Worm (Caenorhabditis elegans): Measurements from ENCODE around the gene ZK899.5.
"Not testable (repeated sequence)": the region's sequence is repeated elsewhere in the genome, so short reads cannot be mapped to it uniquely, and the experiment has no call there.

Gene ZK899.5

DNA sequence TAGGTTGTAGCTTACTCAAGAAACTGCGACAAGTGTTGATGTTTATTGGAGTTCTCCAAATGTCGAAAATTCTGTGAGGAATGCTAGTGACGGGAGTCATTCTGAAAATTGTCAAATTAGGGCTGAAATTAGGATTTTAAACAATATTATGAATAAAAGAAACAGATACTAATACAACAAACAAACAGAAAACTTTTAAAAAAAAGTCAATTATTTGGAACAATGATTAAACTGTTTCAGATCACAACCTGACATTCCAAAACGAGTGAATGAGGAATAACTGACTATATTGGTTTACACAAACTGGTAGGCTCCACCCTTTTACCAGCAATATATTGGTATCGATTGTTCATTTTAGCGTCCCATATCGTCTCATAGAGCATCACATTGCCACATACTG, at the start of gene ZK899.5:
Gene ZK899.5 (minus strand): TSS at position 101 of the 400 bp plus-strand sequence.
- TF ChIP-seq mep-1, ceh-90, rnt-1 (tag; optimal IDR thresholded peaks at IDR 0.05): not testable (repeated sequence)

DNA sequence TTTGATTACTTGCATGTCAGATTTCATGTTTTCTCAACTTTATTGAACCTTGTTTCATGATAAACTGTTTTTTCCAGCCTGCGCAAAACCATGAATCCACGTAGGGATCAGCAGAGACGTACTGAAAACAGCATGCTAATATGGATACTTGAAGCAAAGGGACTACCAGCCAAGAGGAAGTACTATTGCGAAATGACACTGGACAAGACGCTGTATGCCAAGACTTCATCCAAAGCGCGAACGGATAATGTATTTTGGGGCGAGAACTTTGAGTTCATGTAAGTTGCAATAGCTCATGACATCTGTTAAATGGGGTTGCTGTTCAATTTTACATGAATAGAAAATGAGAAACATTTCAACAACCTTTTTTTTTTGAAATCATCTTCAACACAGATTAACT, 49.7 kb upstream of the ZK899.5 start:
- TF ChIP-seq ets-5 (GFP tag; IDR thresholded peaks at IDR 0.05) (no peak), elt-3 (tag; optimal IDR thresholded peaks at IDR 0.05) (peak in 1 of 6 experiments; percentile 2)

DNA sequence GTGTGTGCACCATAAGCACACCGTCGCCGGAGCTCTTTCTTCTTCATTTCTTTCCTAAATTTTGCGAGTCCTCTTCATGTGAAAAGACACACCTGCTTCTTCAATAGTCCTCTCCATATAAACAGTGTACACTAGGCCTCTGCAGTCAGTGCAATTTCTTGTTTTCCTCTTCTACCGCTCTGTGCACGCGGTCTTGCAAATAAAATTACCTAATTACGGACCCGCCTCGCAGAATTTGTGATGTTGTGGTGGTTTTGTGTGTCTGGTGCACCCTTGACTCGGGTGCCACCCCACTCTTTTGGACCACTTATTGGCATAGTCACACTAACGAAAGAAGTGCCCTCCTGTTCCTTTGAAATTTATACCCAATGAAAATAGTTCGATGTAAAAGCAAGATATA, 49.2 kb upstream of the ZK899.5 start:
- TF ChIP-seq nhr-237 (tag; optimal IDR thresholded peaks at IDR 0.05) (no peak), lin-14 (GFP tag; optimal IDR thresholded peaks at IDR 0.05) (peak; percentile 19)

DNA sequence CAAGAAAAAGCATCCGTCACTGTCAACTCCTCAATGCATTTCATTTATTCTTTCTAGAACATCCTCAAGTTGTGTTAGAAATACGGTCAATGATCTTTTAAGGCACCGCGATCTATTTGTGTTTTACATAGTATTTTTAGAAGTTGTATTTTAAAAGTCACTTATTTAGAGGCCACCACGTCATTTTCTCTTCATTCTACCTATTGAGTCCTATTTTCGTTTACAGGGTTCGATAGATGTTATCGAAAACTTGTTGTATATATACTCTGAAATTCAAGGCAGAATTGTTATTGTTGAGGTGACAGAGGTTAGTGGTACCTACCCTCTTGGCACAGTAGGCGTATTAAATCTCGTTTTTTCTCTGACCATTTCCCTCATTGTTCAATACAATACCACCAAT, 48.8 kb upstream of the ZK899.5 start:
- TF ChIP-seq sox-4 (tag; optimal IDR thresholded peaks at IDR 0.05) (no peak), efl-1 (optimal IDR thresholded peaks at IDR 0.05) (no peak), efl-1 (GFP tag; optimal IDR thresholded peaks at IDR 0.05 in 1 of 2) (peak in 1 of 2 experiments; percentile 53)

DNA sequence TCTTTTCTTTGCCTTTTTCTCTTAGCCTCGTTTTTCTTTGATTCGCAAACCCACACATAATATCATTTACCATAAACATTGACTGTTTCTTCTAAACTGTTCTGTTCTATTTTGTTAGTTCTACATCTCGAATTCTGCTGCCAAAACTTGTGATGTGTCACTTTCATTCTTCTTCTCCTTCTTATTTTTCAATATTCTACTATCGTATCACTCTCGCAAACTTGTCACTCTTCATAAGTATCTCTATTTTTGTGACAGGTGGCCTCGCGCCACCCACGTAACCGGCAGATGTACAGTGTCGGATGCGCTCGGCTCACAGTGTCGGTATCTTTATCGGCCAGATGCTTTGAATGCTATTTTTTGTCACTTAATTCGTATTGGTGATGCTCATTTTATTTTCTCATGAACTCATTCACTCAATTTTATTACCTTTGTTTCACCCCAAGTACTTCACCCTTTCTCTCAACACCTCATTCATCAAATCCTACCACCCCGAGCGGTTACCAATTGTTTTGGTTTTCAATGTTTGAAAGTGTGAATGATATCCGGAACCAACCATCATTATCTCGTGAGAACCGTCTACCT, 47.8 kb upstream of the ZK899.5 start:
- no peak for TF ChIP-seq ceh-90 (tag; optimal IDR thresholded peaks at IDR 0.05)
- peak; percentile 3 for TF ChIP-seq unc-130 (tag; optimal IDR thresholded peaks at IDR 0.05)
- no peak for TF ChIP-seq zip-4 (GFP tag; optimal IDR thresholded peaks at IDR 0.05)
- TF ChIP-seq C04F5.9 (tag; optimal IDR thresholded peaks at IDR 0.05) = no peak
- peak; percentile 65 for TF ChIP-seq lin-14 (GFP tag; optimal IDR thresholded peaks at IDR 0.05)
- no peak for TF ChIP-seq F16B12.6 (tag; optimal IDR thresholded peaks at IDR 0.05)
- TF ChIP-seq unc-98 (GFP tag; IDR thresholded peaks at IDR 0.05) = no peak
- TF ChIP-seq ceh-8 (GFP tag; optimal IDR thresholded peaks at IDR 0.05) = no peak
- TF ChIP-seq pqm-1 (tag; optimal IDR thresholded peaks at IDR 0.05) = no peak
- peak; percentile 18 for TF ChIP-seq snu-23 (GFP tag; optimal IDR thresholded peaks at IDR 0.05)
- no peak for TF ChIP-seq efl-3 (GFP tag; optimal IDR thresholded peaks at IDR 0.05)
- no peak for TF ChIP-seq nhr-84 (tag; optimal IDR thresholded peaks at IDR 0.05)
- no peak for TF ChIP-seq nhr-76 (tag; optimal IDR thresholded peaks at IDR 0.05)
- TF ChIP-seq fos-1 (tag; optimal IDR thresholded peaks at IDR 0.05) = no peak
- peak; percentile 48 for TF ChIP-seq blmp-1 (tag; optimal IDR thresholded peaks at IDR 0.05)
- TF ChIP-seq isw-1 (GFP tag; IDR thresholded peaks at IDR 0.05) = no peak
- no peak for TF ChIP-seq irx-1 (tag; optimal IDR thresholded peaks at IDR 0.05)
- no peak for TF ChIP-seq xbp-1 (tag; optimal IDR thresholded peaks at IDR 0.05)
- TF ChIP-seq lin-35 (GFP tag; optimal IDR thresholded peaks at IDR 0.05) = peak in 1 of 2 experiments; percentile 8
- TF ChIP-seq grh-1 (GFP tag; IDR thresholded peaks at IDR 0.05) = no peak
- TF ChIP-seq sup-37 (GFP tag; optimal IDR thresholded peaks at IDR 0.05) = no peak
- TF ChIP-seq nhr-85 (tag) = peak; percentile 60
- no peak for TF ChIP-seq ceh-82 (tag; optimal IDR thresholded peaks at IDR 0.05)
- no peak for TF ChIP-seq egl-13 (tag; optimal IDR thresholded peaks at IDR 0.05)
- peak in 1 of 6 experiments; percentile 1 for TF ChIP-seq elt-3 (tag; optimal IDR thresholded peaks at IDR 0.05)
- TF ChIP-seq rnt-1 (tag; optimal IDR thresholded peaks at IDR 0.05) = no peak
- TF ChIP-seq vab-15 (tag; optimal IDR thresholded peaks at IDR 0.05) = no peak
- TF ChIP-seq egl-27 (tag; optimal IDR thresholded peaks at IDR 0.05) = no peak
- TF ChIP-seq aha-1 (tag; optimal IDR thresholded peaks at IDR 0.05) = no peak
- no peak for TF ChIP-seq nhr-77 (tag; optimal IDR thresholded peaks at IDR 0.05)
- no peak for TF ChIP-seq mdl-1 (tag; optimal IDR thresholded peaks at IDR 0.05)
- TF ChIP-seq pag-3 (tag; optimal IDR thresholded peaks at IDR 0.05; ENCODE audit: borderline replicate concordance, insufficient read depth) = no peak
- no peak for TF ChIP-seq ceh-88 (GFP tag; IDR thresholded peaks at IDR 0.05)
- TF ChIP-seq lir-3 (tag; optimal IDR thresholded peaks at IDR 0.05; ENCODE audit: poor library complexity) = no peak
